Fruit fly (Drosophila melanogaster) whole organism, embryonic: ENCODE data around the gene Jhbp12.

Source experiments
- CG34422 ChIP-seq: fragments of 200-800 bp; sonication (Bioruptor generic); IDR thresholded peaks from 3 replicates; pipeline ENCODE4 v1.3.6; 2022; ENCODE audit warnings: missing biosample characterization, missing genetic modification characterization
- CG6654 ChIP-seq: fragments of 200-800 bp; sonication (Bioruptor generic); optimal IDR thresholded peaks from 2 replicates; lab custom pipeline; 2017; ENCODE audit warnings: missing biosample characterization, mild to moderate bottlenecking, missing genetic modification characterization
- grn ChIP-seq: fragments of 200-800 bp; sonication (Bioruptor generic); optimal IDR thresholded peaks from 3 replicates; lab custom pipeline; 2017; ENCODE audit warnings: missing biosample characterization, missing genetic modification characterization
- hkb ChIP-seq, 2 experiments: fragments of 200-800 bp in 1 of 2; fragments of >200 bp in 1 of 2; sonication (Bioruptor generic) in 1 of 2; IDR thresholded peaks in 1 of 2; optimal IDR thresholded peaks in 1 of 2; 2 replicates each; pipeline versions ENCODE4 v1.3.6 to Lab custom; 2017 to 2022; ENCODE audit warnings: missing biosample characterization in 1 of 2, missing genetic modification characterization in 1 of 2
- psq ChIP-seq: fragments of 200-800 bp; sonication (Bioruptor generic); optimal IDR thresholded peaks from 2 replicates; lab custom pipeline; 2017; ENCODE audit warnings: missing biosample characterization, missing genetic modification characterization

dm6 chr3R:24564799-24565344 lies 40.3 kb downstream of the Jhbp12 start:
- TF ChIP-seq psq (no peak), CG6654 (no peak), CG34422 (GFP tag; lab: Robert Waterston, UW) (no peak), hkb (optimal IDR thresholded peaks at IDR 0.05; lab: Kevin White, UChicago) (no peak), hkb (GFP tag; IDR thresholded peaks at IDR 0.05; lab: Robert Waterston, UW) (no peak), grn (GFP tag; lab: Kevin White, UChicago) (no peak)
